Worm (Caenorhabditis elegans) whole organism, mixed stage, embryonic: ENCODE data around the gene gly-3.

Experiments
- bed-3 ChIP-seq: fragments of 200-800 bp; sonication (Bioruptor generic); optimal IDR thresholded peaks from 3 replicates; lab custom pipeline; 2018; ENCODE audit warnings: mild to moderate bottlenecking, missing genetic modification characterization, moderate library complexity, missing compliant biosample characterization
- elt-3 ChIP-seq: fragments of 150-350 bp; optimal IDR thresholded peaks from 2 replicates; lab custom pipeline; 2014; ENCODE audit warnings: missing biosample characterization, missing genetic modification characterization
- hlh-1 ChIP-seq: fragments of 150-350 bp; optimal IDR thresholded peaks from 2 replicates; lab custom pipeline; 2014; ENCODE audit warnings: missing biosample characterization, missing genetic modification reagents, missing genetic modification characterization
- lsy-2 ChIP-seq: fragments of 150-350 bp; optimal IDR thresholded peaks from 2 replicates; lab custom pipeline; 2014; ENCODE audit warnings: missing biosample characterization, missing genetic modification characterization
- nhr-237 ChIP-seq: fragments of 150-350 bp; optimal IDR thresholded peaks from 2 replicates; lab custom pipeline; 2014; ENCODE audit warnings: missing biosample characterization, missing genetic modification characterization
- nhr-28 ChIP-seq: fragments of 150-350 bp; optimal IDR thresholded peaks from 2 replicates; lab custom pipeline; 2014; ENCODE audit warnings: missing biosample characterization, missing genetic modification characterization
- sptf-1 ChIP-seq: sonication (generic microtip); optimal IDR thresholded peaks from 2 replicates; lab custom pipeline; 2017; ENCODE audit warnings: mild to moderate bottlenecking, missing genetic modification characterization, moderate library complexity, missing compliant biosample characterization
- unc-39 ChIP-seq: fragments of 150-350 bp; optimal IDR thresholded peaks from 2 replicates; lab custom pipeline; 2014; ENCODE audit warnings: missing biosample characterization, missing genetic modification characterization
- ztf-11 ChIP-seq: fragments of 150-350 bp; optimal IDR thresholded peaks from 2 replicates; lab custom pipeline; 2014; ENCODE audit warnings: missing biosample characterization, missing genetic modification characterization

DNA sequence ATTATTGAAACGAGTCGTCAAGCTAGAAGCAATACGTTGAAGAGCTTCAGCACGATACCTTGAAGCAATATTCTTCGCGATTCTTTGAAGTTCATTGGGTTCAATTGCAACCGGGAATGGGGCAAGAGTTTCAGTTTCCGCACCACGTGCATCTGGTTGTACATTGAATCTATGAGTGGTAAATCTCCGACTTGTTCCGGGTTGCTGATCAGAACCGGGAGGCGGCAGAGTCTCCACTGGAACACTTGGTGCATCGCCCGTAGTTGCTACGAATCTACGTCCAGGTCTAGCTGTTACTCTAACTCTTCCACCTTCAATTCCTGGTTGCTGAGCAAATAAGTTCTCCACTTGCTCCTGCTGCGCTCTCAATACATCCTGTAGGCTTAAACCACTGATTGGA is 28.5 kb downstream of the gly-3 start:
- no peak for TF ChIP-seq bed-3 (GFP tag; lab: Kevin White, UChicago)
- no peak for TF ChIP-seq ztf-11 (tag; lab: Kevin White, UChicago)
- TF ChIP-seq nhr-28 = no peak
- no peak for TF ChIP-seq elt-3 (tag; lab: Kevin White, UChicago)
- TF ChIP-seq hlh-1 (tag; lab: Kevin White, UChicago) = no peak
- no peak for TF ChIP-seq nhr-237
- TF ChIP-seq lsy-2 (tag; lab: Kevin White, UChicago) = no peak
- no peak for TF ChIP-seq unc-39 (tag; lab: Kevin White, UChicago)
- no peak for TF ChIP-seq sptf-1
